Fruit fly (Drosophila melanogaster) S2 (cell line): ENCODE measurements around the gene APC7.

ENCODE experiments used
- CG8478 ChIP-seq: fragments of >200 bp; optimal IDR thresholded peaks from 2 replicates; lab custom pipeline; 2018
- CTCF ChIP-seq, 2 experiments: fragments of >200 bp; optimal IDR thresholded peaks; 2 replicates each; lab custom pipeline; 2018

The APC7 gene

dm6 chrX:6611831-6612230 is 14.9 kb downstream of the APC7 start:
- TF ChIP-seq CG8478 (lab: Kevin White, UChicago) (no peak), CTCF (optimal IDR thresholded peaks at IDR 0.05; lab: Kevin White, UChicago) (no peak)

dm6 chrX:6612509-6612908 is 15.6 kb downstream of the APC7 start:
- no peak for TF ChIP-seq CG8478 (lab: Kevin White, UChicago)

dm6 chrX:6613581-6613980 is 16.7 kb downstream of the APC7 start:
- no peak for TF ChIP-seq CTCF (optimal IDR thresholded peaks at IDR 0.05; lab: Kevin White, UChicago)
- no peak for TF ChIP-seq CG8478 (lab: Kevin White, UChicago)

dm6 chrX:6614266-6614665 is 17.4 kb downstream of the APC7 start:
- TF ChIP-seq CTCF (optimal IDR thresholded peaks at IDR 0.05; lab: Kevin White, UChicago) (no peak), CG8478 (lab: Kevin White, UChicago) (no peak)

- no peak for TF ChIP-seq CG8478 (lab: Kevin White, UChicago)
- no peak for TF ChIP-seq CTCF (optimal IDR thresholded peaks at IDR 0.05; lab: Kevin White, UChicago)
Observed at dm6 chrX:6615476-6615875, 18.6 kb downstream of the APC7 start.

dm6 chrX:6616771-6617170 is 19.9 kb downstream of the APC7 start:
- no peak for TF ChIP-seq CG8478 (lab: Kevin White, UChicago)
- TF ChIP-seq CTCF (optimal IDR thresholded peaks at IDR 0.05; lab: Kevin White, UChicago), result no peak

dm6 chrX:6617372-6617771 is 20.5 kb downstream of the APC7 start:
- TF ChIP-seq CTCF (optimal IDR thresholded peaks at IDR 0.05; lab: Kevin White, UChicago), result no peak
- TF ChIP-seq CG8478 (lab: Kevin White, UChicago), result no peak

dm6 chrX:6621566-6622006 is 24.7 kb downstream of the APC7 start:
- no peak for TF ChIP-seq CG8478 (lab: Kevin White, UChicago)
- no peak for TF ChIP-seq CTCF (optimal IDR thresholded peaks at IDR 0.05; lab: Kevin White, UChicago)

- TF ChIP-seq CG8478 (lab: Kevin White, UChicago) (no peak), CTCF (optimal IDR thresholded peaks at IDR 0.05; lab: Kevin White, UChicago) (no peak)
Observed at dm6 chrX:6624006-6624745, 27.3 kb downstream of the APC7 start.

dm6 chrX:6624977-6625591 is 28.2 kb downstream of the APC7 start:
- TF ChIP-seq CG8478 (lab: Kevin White, UChicago) (no peak), CTCF (optimal IDR thresholded peaks at IDR 0.05; lab: Kevin White, UChicago) (no peak)

dm6 chrX:6631885-6632284 is 35.0 kb downstream of the APC7 start:
- TF ChIP-seq CTCF (optimal IDR thresholded peaks at IDR 0.05; lab: Kevin White, UChicago) (no peak), CG8478 (lab: Kevin White, UChicago) (no peak)

- TF ChIP-seq CG8478 (lab: Kevin White, UChicago) (no peak), CTCF (optimal IDR thresholded peaks at IDR 0.05; lab: Kevin White, UChicago) (no peak)
Observed at dm6 chrX:6633659-6634058, 36.8 kb downstream of the APC7 start, which contains the start of gene CG14443. TSS of gene CG14443 (plus strand) at chrX:6633959.

- TF ChIP-seq CG8478 (lab: Kevin White, UChicago) (no peak), CTCF (optimal IDR thresholded peaks at IDR 0.05; lab: Kevin White, UChicago) (no peak)
Observed at dm6 chrX:6638123-6638522, 41.2 kb downstream of the APC7 start.

dm6 chrX:6641602-6642001 is 44.7 kb downstream of the APC7 start:
- TF ChIP-seq CG8478 (lab: Kevin White, UChicago) (no peak), CTCF (optimal IDR thresholded peaks at IDR 0.05; lab: Kevin White, UChicago) (no peak)

dm6 chrX:6642593-6643257 is 45.8 kb downstream of the APC7 start:
- no peak for TF ChIP-seq CG8478 (lab: Kevin White, UChicago)
- TF ChIP-seq CTCF (optimal IDR thresholded peaks at IDR 0.05; lab: Kevin White, UChicago), result no peak
